Fruit fly (Drosophila melanogaster) whole organism, embryonic: Measurements from ENCODE around the gene GIIIspla2.

ENCODE experiments used
- BEAF-32 ChIP-seq: fragments of 200-800 bp; sonication (Bioruptor generic); optimal IDR thresholded peaks from 3 replicates; lab custom pipeline; 2017; ENCODE audit warnings: missing biosample characterization, missing genetic modification characterization, mild to moderate bottlenecking, moderate library complexity, missing genetic modification reagents
- Bdp1 ChIP-seq: fragments of 200-800 bp; sonication (Bioruptor generic); optimal IDR thresholded peaks from 3 replicates; lab custom pipeline; 2016; ENCODE audit warnings: missing biosample characterization, missing genetic modification characterization
- CG10267 ChIP-seq: fragments of 200-800 bp; sonication (Bioruptor generic); optimal IDR thresholded peaks from 2 replicates; lab custom pipeline; 2018; ENCODE audit warnings: missing biosample characterization, mild to moderate bottlenecking, missing genetic modification characterization, moderate library complexity
- CG12071 ChIP-seq: fragments of 200-800 bp; sonication (Bioruptor generic); optimal IDR thresholded peaks from 3 replicates; lab custom pipeline; 2018; ENCODE audit warnings: missing biosample characterization, mild to moderate bottlenecking, missing genetic modification characterization
- CG12659 ChIP-seq: fragments of 200-800 bp; sonication (Bioruptor generic); optimal IDR thresholded peaks from 3 replicates; lab custom pipeline; 2017; ENCODE audit warnings: mild to moderate bottlenecking, missing biosample characterization, missing genetic modification reagents, missing genetic modification characterization
- CG12942 ChIP-seq: fragments of 200-800 bp; sonication (Bioruptor generic); optimal IDR thresholded peaks from 3 replicates; lab custom pipeline; 2016; ENCODE audit warnings: missing biosample characterization, missing genetic modification characterization
- CG13123 ChIP-seq: fragments of 200-800 bp; sonication (Bioruptor generic); optimal IDR thresholded peaks from 2 replicates; lab custom pipeline; 2016; ENCODE audit warnings: missing biosample characterization, missing genetic modification characterization
- CG13894 ChIP-seq: fragments of 200-800 bp; sonication (Bioruptor generic); optimal IDR thresholded peaks from 3 replicates; lab custom pipeline; 2018; ENCODE audit warnings: missing biosample characterization, mild to moderate bottlenecking, missing genetic modification characterization, moderate library complexity
- CG15696 ChIP-seq: fragments of 200-800 bp; sonication (Bioruptor generic); optimal IDR thresholded peaks from 2 replicates; lab custom pipeline; 2019; ENCODE audit warnings: missing biosample characterization, mild to moderate bottlenecking, missing genetic modification characterization, moderate library complexity
- CG16779 ChIP-seq: fragments of 200-800 bp; sonication (Bioruptor generic); IDR thresholded peaks from 2 replicates; pipeline ENCODE4 v1.3.6; 2022; ENCODE audit warnings: missing biosample characterization, missing genetic modification characterization
- CG16813 ChIP-seq: fragments of 200-800 bp; sonication (Bioruptor generic); IDR thresholded peaks from 3 replicates; pipeline ENCODE4 v1.3.6; 2022; ENCODE audit warnings: missing biosample characterization, missing genetic modification characterization; ENCODE audit not compliant: partially characterized antibody
- CG16815 ChIP-seq: fragments of 200-800 bp; sonication (Bioruptor generic); optimal IDR thresholded peaks from 3 replicates; lab custom pipeline; 2017; ENCODE audit warnings: missing biosample characterization, mild to moderate bottlenecking, missing genetic modification characterization
- CG17802 ChIP-seq: fragments of 200-800 bp; sonication (Bioruptor generic); optimal IDR thresholded peaks from 2 replicates; lab custom pipeline; 2018; ENCODE audit warnings: missing biosample characterization, mild to moderate bottlenecking, missing genetic modification characterization, moderate library complexity
- CG18262 ChIP-seq: fragments of 200-800 bp; optimal IDR thresholded peaks from 3 replicates; lab custom pipeline; 2019; ENCODE audit warnings: missing biosample characterization, mild to moderate bottlenecking, missing genetic modification characterization, moderate library complexity
- CG2678 ChIP-seq: fragments of 200-800 bp; sonication (Bioruptor generic); optimal IDR thresholded peaks from 3 replicates; lab custom pipeline; 2019; ENCODE audit warnings: missing biosample characterization, mild to moderate bottlenecking, missing genetic modification characterization, moderate library complexity
- CG31365 ChIP-seq: fragments of 200-800 bp; sonication (Bioruptor generic); optimal IDR thresholded peaks from 2 replicates; lab custom pipeline; 2018; ENCODE audit warnings: missing biosample characterization, mild to moderate bottlenecking, missing genetic modification characterization
- CG4617 ChIP-seq: fragments of 200-800 bp; sonication (Bioruptor generic); optimal IDR thresholded peaks from 3 replicates; lab custom pipeline; 2016; ENCODE audit warnings: missing biosample characterization, missing genetic modification characterization, borderline replicate concordance
- CG5953 ChIP-seq: fragments of 200-800 bp; sonication (Bioruptor generic); IDR thresholded peaks from 2 replicates; pipeline ENCODE4 v1.3.6; 2022; ENCODE audit warnings: missing biosample characterization, missing genetic modification characterization
- CG7928 ChIP-seq: fragments of 200-800 bp; sonication (Bioruptor generic); optimal IDR thresholded peaks from 2 replicates; lab custom pipeline; 2017; ENCODE audit warnings: missing biosample characterization, mild to moderate bottlenecking, missing genetic modification characterization
- CoRest ChIP-seq: fragments of 200-800 bp; sonication (Bioruptor generic); optimal IDR thresholded peaks from 3 replicates; lab custom pipeline; 2018; ENCODE audit warnings: missing biosample characterization, mild to moderate bottlenecking, missing genetic modification characterization, moderate library complexity
- Doc2 ChIP-seq: fragments of 200-800 bp; sonication (Bioruptor generic); IDR thresholded peaks from 2 replicates; pipeline ENCODE4 v1.3.6; 2022; ENCODE audit warnings: missing biosample characterization, missing genetic modification characterization
- Elba2 ChIP-seq: fragments of 200-800 bp; sonication (Bioruptor generic); optimal IDR thresholded peaks from 3 replicates; lab custom pipeline; 2016; ENCODE audit warnings: missing biosample characterization, missing genetic modification characterization
- H2.0 ChIP-seq: fragments of 200-800 bp; sonication (Bioruptor generic); IDR thresholded peaks from 2 replicates; pipeline ENCODE4 v1.3.6; 2022; ENCODE audit warnings: missing biosample characterization, missing genetic modification characterization
- HHEX ChIP-seq: fragments of 200-800 bp; sonication (Bioruptor generic); optimal IDR thresholded peaks from 3 replicates; lab custom pipeline; 2017; ENCODE audit warnings: missing biosample characterization, mild to moderate bottlenecking, missing genetic modification characterization, missing genetic modification reagents
- HLHmδ ChIP-seq: fragments of 200-800 bp; sonication (Bioruptor generic); optimal IDR thresholded peaks from 2 replicates; lab custom pipeline; 2018; ENCODE audit warnings: missing biosample characterization, mild to moderate bottlenecking, missing genetic modification characterization, moderate library complexity
- Lhr ChIP-seq: fragments of 200-800 bp; sonication (Bioruptor generic); optimal IDR thresholded peaks from 3 replicates; lab custom pipeline; 2017; ENCODE audit warnings: mild to moderate bottlenecking, missing biosample characterization, missing genetic modification reagents, missing genetic modification characterization
- Lim3 ChIP-seq: fragments of 200-800 bp; sonication (Bioruptor generic); IDR thresholded peaks from 2 replicates; pipeline ENCODE4 v1.3.6; 2022; ENCODE audit warnings: missing biosample characterization, missing genetic modification characterization
- Mad ChIP-seq: fragments of 200-800 bp; sonication (Bioruptor generic); optimal IDR thresholded peaks from 2 replicates; lab custom pipeline; 2016; ENCODE audit warnings: missing biosample characterization, missing genetic modification characterization
- Max ChIP-seq: fragments of 200-800 bp; sonication (Bioruptor generic); optimal IDR thresholded peaks from 2 replicates; lab custom pipeline; 2016; ENCODE audit warnings: missing biosample characterization, mild to moderate bottlenecking, missing genetic modification characterization
- Mes4 ChIP-seq: fragments of 200-800 bp; sonication (Bioruptor generic); optimal IDR thresholded peaks from 2 replicates; lab custom pipeline; 2016; ENCODE audit warnings: missing biosample characterization, missing genetic modification characterization
- Optix ChIP-seq: fragments of 200-800 bp; sonication (Bioruptor generic); IDR thresholded peaks from 3 replicates; pipeline ENCODE4 v1.3.6; 2022; ENCODE audit warnings: missing biosample characterization, missing genetic modification characterization
- Ptx1 ChIP-seq: fragments of 200-800 bp; sonication (Bioruptor generic); IDR thresholded peaks from 2 replicates; pipeline ENCODE4 v1.3.6; 2022; ENCODE audit warnings: missing biosample characterization, missing genetic modification characterization
- Stat92E ChIP-seq, 3 experiments: fragments of >200 bp in 2 of 3; fragments of 200-800 bp in 1 of 3; sonication (Bioruptor generic) in 1 of 3; optimal IDR thresholded peaks; 2 replicates each; lab custom pipeline; 2017 to 2019; ENCODE audit warnings: missing biosample characterization in 3 of 3, missing genetic modification characterization in 3 of 3, mild to moderate bottlenecking in 1 of 3, moderate library complexity in 1 of 3
- TFAM ChIP-seq: fragments of 200-800 bp; sonication (Bioruptor generic); optimal IDR thresholded peaks from 2 replicates; lab custom pipeline; 2017; ENCODE audit warnings: missing biosample characterization, missing genetic modification characterization, inconsistent platforms
- abd-A ChIP-seq: fragments of 200-800 bp; sonication (Bioruptor generic); optimal IDR thresholded peaks from 3 replicates; lab custom pipeline; 2019; ENCODE audit warnings: missing biosample characterization, mild to moderate bottlenecking, missing genetic modification characterization, moderate library complexity
- bsh ChIP-seq, 2 experiments: fragments of 200-800 bp; sonication (Bioruptor generic); optimal IDR thresholded peaks; 2 replicates each; lab custom pipeline; 2017 to 2018; ENCODE audit warnings: mild to moderate bottlenecking in 2 of 2, missing biosample characterization in 2 of 2, missing genetic modification characterization in 2 of 2, moderate library complexity in 1 of 2
- chinmo ChIP-seq: fragments of 200-800 bp; sonication (Bioruptor generic); IDR thresholded peaks from 4 replicates; pipeline ENCODE4 v1.3.6; 2022; ENCODE audit warnings: missing biosample characterization, missing genetic modification characterization; ENCODE audit not compliant: partially characterized antibody
- emc ChIP-seq: fragments of 200-800 bp; sonication (Bioruptor generic); optimal IDR thresholded peaks from 2 replicates; lab custom pipeline; 2016; ENCODE audit warnings: missing biosample characterization, missing genetic modification characterization
- exex ChIP-seq: fragments of 200-800 bp; sonication (Bioruptor generic); optimal IDR thresholded peaks from 4 replicates; lab custom pipeline; 2018; ENCODE audit warnings: missing biosample characterization, mild to moderate bottlenecking, missing genetic modification characterization, moderate library complexity
- fd102C ChIP-seq: fragments of 200-800 bp; sonication (Bioruptor generic); optimal IDR thresholded peaks from 2 replicates; lab custom pipeline; 2018; ENCODE audit warnings: missing biosample characterization, mild to moderate bottlenecking, missing genetic modification characterization, moderate library complexity
- gcm ChIP-seq: fragments of 200-800 bp; sonication (Bioruptor generic); optimal IDR thresholded peaks from 2 replicates; lab custom pipeline; 2019; ENCODE audit warnings: missing biosample characterization, mild to moderate bottlenecking, missing genetic modification characterization, moderate library complexity
- grn ChIP-seq: fragments of 200-800 bp; sonication (Bioruptor generic); optimal IDR thresholded peaks from 3 replicates; lab custom pipeline; 2017; ENCODE audit warnings: missing biosample characterization, missing genetic modification characterization
- gsb-n ChIP-seq: fragments of 200-800 bp; sonication (Bioruptor generic); optimal IDR thresholded peaks from 3 replicates; lab custom pipeline; 2018; ENCODE audit warnings: missing biosample characterization, mild to moderate bottlenecking, missing genetic modification characterization
- kni ChIP-seq: fragments of 200-800 bp; sonication (Bioruptor generic); optimal IDR thresholded peaks from 3 replicates; lab custom pipeline; 2017; ENCODE audit warnings: mild to moderate bottlenecking, missing biosample characterization, missing genetic modification reagents, missing genetic modification characterization
- lbe ChIP-seq: fragments of 200-800 bp; sonication (Bioruptor generic); optimal IDR thresholded peaks from 2 replicates; lab custom pipeline; 2016; ENCODE audit warnings: missing biosample characterization, mild to moderate bottlenecking, missing genetic modification characterization
- luna ChIP-seq: fragments of 200-800 bp; sonication (Bioruptor generic); optimal IDR thresholded peaks from 2 replicates; lab custom pipeline; 2016; ENCODE audit warnings: missing biosample characterization, missing genetic modification characterization
- pnt ChIP-seq: fragments of 200-800 bp; sonication (Bioruptor generic); optimal IDR thresholded peaks from 3 replicates; lab custom pipeline; 2016; ENCODE audit warnings: missing biosample characterization, missing genetic modification characterization
- tap ChIP-seq: fragments of 200-800 bp; optimal IDR thresholded peaks from 3 replicates; lab custom pipeline; 2019; ENCODE audit warnings: missing biosample characterization, mild to moderate bottlenecking, missing genetic modification characterization, moderate library complexity
- tll ChIP-seq, 2 experiments: fragments of 200-800 bp in 1 of 2; fragments of >200 bp in 1 of 2; sonication (Bioruptor generic) in 1 of 2; optimal IDR thresholded peaks; 2 replicates each; lab custom pipeline; 2017 to 2019; ENCODE audit warnings: missing biosample characterization in 2 of 2, missing genetic modification characterization in 2 of 2, mild to moderate bottlenecking in 1 of 2, moderate library complexity in 1 of 2

The GIIIspla2 gene

DNA sequence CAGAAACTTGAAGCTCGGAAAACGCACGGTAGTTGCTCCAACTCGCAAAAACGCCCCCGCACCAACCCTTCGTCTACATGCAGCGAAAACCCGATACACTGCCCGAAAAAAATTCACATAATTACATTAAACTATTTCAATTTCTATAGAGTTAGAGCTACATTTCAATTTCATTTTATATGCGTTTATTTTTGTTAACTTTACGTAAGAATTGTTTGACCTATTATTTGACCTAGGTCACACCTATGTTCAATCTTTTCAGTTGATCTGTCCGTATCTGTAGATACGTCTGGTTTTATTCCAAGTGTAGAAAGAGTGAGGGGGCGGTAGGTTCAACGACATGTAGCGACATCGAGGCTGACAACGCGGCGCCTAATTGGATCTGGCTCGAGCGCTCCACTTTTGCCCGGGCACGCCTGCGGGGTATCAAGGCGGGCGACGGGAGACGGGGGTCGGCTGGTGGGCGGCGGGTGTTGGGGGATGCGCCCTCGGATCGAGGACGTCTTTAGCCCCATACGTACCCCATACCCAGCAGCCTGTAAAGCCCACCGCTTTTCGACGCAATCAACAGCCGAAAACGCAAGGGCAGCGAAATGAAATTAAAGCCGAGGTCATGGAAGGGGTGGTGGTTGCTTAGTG, 45.4 kb downstream of the GIIIspla2 start (continued):
- TF ChIP-seq lbe (no peak), CG7928 (GFP tag; lab: Kevin White, UChicago) (no peak), Lhr (GFP tag; lab: Kevin White, UChicago) (no peak), CG31365 (no peak), CG4617 (GFP tag; lab: Kevin White, UChicago) (no peak), Mad (GFP tag; lab: Kevin White, UChicago) (no peak), Mes4 (GFP tag; lab: Kevin White, UChicago) (no peak), bsh (GFP tag; optimal IDR thresholded peaks at IDR 0.05; lab: Kevin White, UChicago) (peak in 1 of 2 experiments; percentile 12), exex (tag; lab: Kevin White, UChicago) (no peak), CG12659 (GFP tag; lab: Kevin White, UChicago) (peak; percentile 23), Elba2 (GFP tag; lab: Kevin White, UChicago) (no peak), CG15696 (no peak), CG13123 (GFP tag; lab: Kevin White, UChicago) (no peak), tap (no peak), pnt (GFP tag; lab: Kevin White, UChicago) (no peak), chinmo (GFP tag; lab: Robert Waterston, UW) (no peak), H2.0 (GFP tag; lab: Robert Waterston, UW) (0 out of 2 replicates have a peak, but pooled peaks have one; percentile 12), CG5953 (GFP tag; lab: Robert Waterston, UW) (no peak), BEAF-32 (GFP tag; lab: Kevin White, UChicago) (no peak), CG10267 (tag; lab: Kevin White, UChicago) (no peak), kni (no peak), CG12071 (GFP tag; lab: Kevin White, UChicago) (no peak), fd102C (GFP tag; lab: Kevin White, UChicago) (no peak), luna (no peak), Ptx1 (GFP tag; lab: Robert Waterston, UW) (peak; percentile 38; the same call in 1 of the 2 replicates), gcm (GFP tag; lab: Kevin White, UChicago) (no peak), Doc2 (GFP tag; lab: Robert Waterston, UW) (no peak), CoRest (tag; lab: Kevin White, UChicago) (peak; percentile 20), CG13894 (tag; lab: Kevin White, UChicago) (no peak), CG12942 (GFP tag; lab: Kevin White, UChicago) (no peak), CG16815 (GFP tag; lab: Kevin White, UChicago) (no peak), CG16779 (GFP tag; lab: Robert Waterston, UW) (no peak), Bdp1 (no peak), tll (GFP tag; optimal IDR thresholded peaks at IDR 0.05; lab: Kevin White, UChicago) (no peak), CG16813 (GFP tag; lab: Robert Waterston, UW) (no peak), CG18262 (tag; lab: Kevin White, UChicago) (no peak), TFAM (GFP tag; lab: Kevin White, UChicago) (no peak), Optix (GFP tag; lab: Robert Waterston, UW) (no peak), CG2678 (tag; lab: Kevin White, UChicago) (peak; percentile 64), emc (GFP tag; lab: Kevin White, UChicago) (no peak), Max (GFP tag; lab: Kevin White, UChicago) (no peak), CG17802 (tag; lab: Kevin White, UChicago) (no peak), HHEX (GFP tag; lab: Kevin White, UChicago) (no peak), HLHmδ (GFP tag; lab: Kevin White, UChicago) (no peak), abd-A (tag; lab: Kevin White, UChicago) (no peak), Lim3 (GFP tag; lab: Robert Waterston, UW) (no peak), grn (GFP tag; lab: Kevin White, UChicago) (no peak), gsb-n (tag; lab: Kevin White, UChicago) (no peak), Stat92E (GFP tag; optimal IDR thresholded peaks at IDR 0.05; lab: Kevin White, UChicago) (no peak)
